Fruit fly (Drosophila melanogaster): ENCODE data around the gene CG1801.

The CG1801 gene

dm6 chrX:21322289-21322981, 5.1 kb upstream of the CG1801 start:
- TF ChIP-seq CG9948 (tag; optimal IDR thresholded peaks at IDR 0.05) (no peak), CG17806 (tag; optimal IDR thresholded peaks at IDR 0.05) (peak; percentile 18), CG8301 (tag; optimal IDR thresholded peaks at IDR 0.05) (peak; percentile 29), Pif1A (GFP tag; optimal IDR thresholded peaks at IDR 0.05) (peak; percentile 14), CG32121 (GFP tag; IDR thresholded peaks at IDR 0.05) (no peak), CG8159 (tag; optimal IDR thresholded peaks at IDR 0.05) (peak; percentile 62)

DNA sequence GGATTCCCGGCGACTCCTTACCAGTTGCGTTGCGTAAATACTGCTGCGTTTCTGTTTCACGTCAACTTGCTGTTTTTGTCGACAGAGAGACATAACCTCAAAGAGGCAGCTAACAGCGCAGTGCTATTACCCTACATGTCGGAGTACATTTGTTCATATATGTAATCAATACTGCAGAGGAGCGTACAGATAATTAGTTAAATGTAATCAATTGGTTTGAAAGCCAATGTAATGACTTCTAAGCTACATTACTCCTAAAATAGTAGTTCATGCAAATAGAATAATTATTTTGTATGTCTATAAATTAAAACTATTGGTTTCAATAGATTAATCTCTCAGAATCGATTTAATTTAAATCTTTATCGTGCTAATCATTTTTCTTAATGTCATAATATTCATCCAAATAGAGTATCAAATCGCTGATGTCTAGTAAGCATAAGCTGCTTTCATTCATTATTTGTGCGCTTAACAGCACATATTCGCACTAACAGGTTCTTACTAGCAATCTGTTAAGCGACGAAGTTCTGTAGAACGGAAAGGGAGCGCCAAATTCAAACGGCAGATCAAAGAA, 2.0 kb upstream of the CG1801 start, which contains the start of the genes SLIRP1 and anox:
TSS of gene SLIRP1 (minus strand) at position 95 of the 571 bp plus-strand sequence.
TSS of gene anox (minus strand) at position 95 of the 571 bp plus-strand sequence.
- peak; percentile 86 for TF ChIP-seq CG34367 (tag; optimal IDR thresholded peaks at IDR 0.05)
- TF ChIP-seq Ets98B (GFP tag; IDR thresholded peaks at IDR 0.05), result peak; percentile 55
- TF ChIP-seq CG32121 (GFP tag; IDR thresholded peaks at IDR 0.05), result peak; percentile 75
- peak; percentile 82 for TF ChIP-seq Pif1A (GFP tag; optimal IDR thresholded peaks at IDR 0.05)
- TF ChIP-seq CG8159 (tag; optimal IDR thresholded peaks at IDR 0.05), result peak; percentile 93
- TF ChIP-seq CG17806 (tag; optimal IDR thresholded peaks at IDR 0.05), result peak; percentile 83
- TF ChIP-seq Pif1B (GFP tag; optimal IDR thresholded peaks at IDR 0.05), result peak; percentile 67
- TF ChIP-seq CG9948 (tag; optimal IDR thresholded peaks at IDR 0.05), result peak; percentile 90
- TF ChIP-seq fd96Ca (GFP tag; IDR thresholded peaks at IDR 0.05), result no peak
- TF ChIP-seq CG12605 (GFP tag; IDR thresholded peaks at IDR 0.05), result peak; percentile 32; the same call in 1 of the 2 replicates
- no peak for TF ChIP-seq CG10348 (GFP tag; IDR thresholded peaks at IDR 0.05)
- peak; percentile 89 for TF ChIP-seq CG8301 (tag; optimal IDR thresholded peaks at IDR 0.05)
- TF ChIP-seq gl (tag; optimal IDR thresholded peaks at IDR 0.05), result peak; percentile 70
- TF ChIP-seq CG13204 (GFP tag; optimal IDR thresholded peaks at IDR 0.05), result no peak
- TF ChIP-seq CG14655 (GFP tag; optimal IDR thresholded peaks at IDR 0.05), result peak; percentile 92
- peak; percentile 12 for TF ChIP-seq EcR (GFP tag; optimal IDR thresholded peaks at IDR 0.05)
- 0 out of 2 replicates have a peak, but pooled peaks have one; percentile 26 for TF ChIP-seq rn (GFP tag; IDR thresholded peaks at IDR 0.05)
- TF ChIP-seq D1 (tag; optimal IDR thresholded peaks at IDR 0.05), result peak; percentile 87
- peak; percentile 88 for TF ChIP-seq Snoo (tag; optimal IDR thresholded peaks at IDR 0.05)
- TF ChIP-seq CG4496 (GFP tag; IDR thresholded peaks at IDR 0.05), result peak; percentile 81
- TF ChIP-seq CG15710 (tag; optimal IDR thresholded peaks at IDR 0.05), result peak; percentile 91

DNA sequence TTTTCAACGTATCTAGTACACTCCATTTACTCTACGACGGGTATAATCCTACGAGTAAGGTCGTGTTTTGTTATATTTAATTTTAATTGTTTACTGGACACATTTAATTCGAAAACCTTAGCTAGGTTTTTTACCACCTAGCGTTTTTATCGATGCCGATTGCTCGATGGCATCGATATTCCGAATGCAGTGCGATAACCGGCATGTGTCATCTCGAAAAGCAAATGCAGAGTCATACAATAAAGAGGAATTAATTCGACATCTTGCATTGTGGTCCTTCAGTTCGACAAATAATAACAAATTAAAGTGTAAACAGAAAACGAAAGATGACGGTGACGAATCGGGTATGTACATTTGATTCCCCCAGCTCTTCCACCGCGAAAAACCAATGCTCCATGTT, 1.5 kb downstream of the CG1801 start, which contains the start of gene Rpt6:
TSS of gene Rpt6 (plus strand) at position 201 of the 400 bp plus-strand sequence.
- TF ChIP-seq CG12605 (GFP tag; IDR thresholded peaks at IDR 0.05) (no peak), CG10348 (GFP tag; IDR thresholded peaks at IDR 0.05) (no peak), CG15710 (tag; optimal IDR thresholded peaks at IDR 0.05) (no peak), Ets98B (GFP tag; IDR thresholded peaks at IDR 0.05) (no peak), Pif1A (GFP tag; optimal IDR thresholded peaks at IDR 0.05) (no peak), CG8301 (tag; optimal IDR thresholded peaks at IDR 0.05) (no peak), CG9948 (tag; optimal IDR thresholded peaks at IDR 0.05) (no peak), Snoo (tag; optimal IDR thresholded peaks at IDR 0.05) (no peak), EcR (GFP tag; optimal IDR thresholded peaks at IDR 0.05) (no peak), CG32121 (GFP tag; IDR thresholded peaks at IDR 0.05) (no peak), CG8159 (tag; optimal IDR thresholded peaks at IDR 0.05) (no peak), CG13204 (GFP tag; optimal IDR thresholded peaks at IDR 0.05) (no peak)

DNA sequence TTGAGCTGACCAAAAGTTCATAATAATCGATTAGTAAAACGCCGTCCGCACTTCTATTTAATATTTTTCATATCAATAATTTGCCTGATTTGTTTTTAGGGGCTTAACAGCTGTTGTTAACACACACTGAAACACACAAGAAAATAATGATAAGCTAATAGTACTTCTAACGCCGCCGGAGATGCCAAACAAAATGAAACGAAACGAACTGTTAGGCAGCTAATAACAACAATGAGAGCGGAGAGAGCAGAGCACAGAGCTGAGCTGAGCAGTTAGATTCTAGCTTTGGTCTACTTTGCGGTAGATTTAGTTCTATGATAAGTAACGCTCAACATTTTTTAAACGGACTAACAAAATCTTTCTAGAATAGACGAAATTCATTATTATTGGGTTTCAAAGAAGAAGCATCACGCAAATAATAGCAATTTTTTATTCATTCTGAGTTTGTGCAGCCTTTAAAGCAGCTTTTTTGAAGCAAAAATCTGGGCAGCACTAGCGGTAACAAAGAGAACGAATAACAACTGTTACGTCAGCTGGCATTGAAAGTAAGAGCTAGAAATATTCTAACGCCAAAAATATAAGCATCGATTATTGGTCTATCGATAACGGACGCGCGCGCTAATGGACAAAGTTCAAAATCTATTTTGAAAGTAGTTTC, 10.7 kb downstream of the CG1801 start, which contains the start of gene Abca3:
TSS of gene Abca3 (minus strand) at position 181 of the 658 bp plus-strand sequence.
- TF ChIP-seq CG34367 (tag; optimal IDR thresholded peaks at IDR 0.05) (no peak), rn (GFP tag; IDR thresholded peaks at IDR 0.05) (no peak), CG12605 (GFP tag; IDR thresholded peaks at IDR 0.05) (no peak), CG8159 (tag; optimal IDR thresholded peaks at IDR 0.05) (no peak), Pif1B (GFP tag; optimal IDR thresholded peaks at IDR 0.05) (no peak), CG13204 (GFP tag; optimal IDR thresholded peaks at IDR 0.05) (no peak), CG32121 (GFP tag; IDR thresholded peaks at IDR 0.05) (0 out of 2 replicates have a peak, but pooled peaks have one; percentile 27), Ets98B (GFP tag; IDR thresholded peaks at IDR 0.05) (no peak), CG8301 (tag; optimal IDR thresholded peaks at IDR 0.05) (peak; percentile 60), Pif1A (GFP tag; optimal IDR thresholded peaks at IDR 0.05) (no peak), CG14655 (GFP tag; optimal IDR thresholded peaks at IDR 0.05) (peak; percentile 53), CG15710 (tag; optimal IDR thresholded peaks at IDR 0.05) (no peak), fd96Ca (GFP tag; IDR thresholded peaks at IDR 0.05) (0 out of 3 replicates have a peak, but pooled peaks have one; percentile 35), Snoo (tag; optimal IDR thresholded peaks at IDR 0.05) (no peak), D1 (tag; optimal IDR thresholded peaks at IDR 0.05) (no peak), CG9948 (tag; optimal IDR thresholded peaks at IDR 0.05) (no peak), EcR (GFP tag; optimal IDR thresholded peaks at IDR 0.05) (no peak), CG17806 (tag; optimal IDR thresholded peaks at IDR 0.05) (no peak), CG4496 (GFP tag; IDR thresholded peaks at IDR 0.05) (peak; percentile 57; the same call in 2 of the 3 replicates), CG10348 (GFP tag; IDR thresholded peaks at IDR 0.05) (no peak), gl (tag; optimal IDR thresholded peaks at IDR 0.05) (no peak)

- TF ChIP-seq Pif1A (GFP tag; optimal IDR thresholded peaks at IDR 0.05) (no peak), CG8159 (tag; optimal IDR thresholded peaks at IDR 0.05) (no peak), CG34367 (tag; optimal IDR thresholded peaks at IDR 0.05) (no peak), CG9948 (tag; optimal IDR thresholded peaks at IDR 0.05) (no peak), CG17806 (tag; optimal IDR thresholded peaks at IDR 0.05) (no peak), Pif1B (GFP tag; optimal IDR thresholded peaks at IDR 0.05) (no peak), gl (tag; optimal IDR thresholded peaks at IDR 0.05) (no peak), fd96Ca (GFP tag; IDR thresholded peaks at IDR 0.05) (no peak), CG13204 (GFP tag; optimal IDR thresholded peaks at IDR 0.05) (no peak), CG4496 (GFP tag; IDR thresholded peaks at IDR 0.05) (no peak), CG32121 (GFP tag; IDR thresholded peaks at IDR 0.05) (no peak), CG8301 (tag; optimal IDR thresholded peaks at IDR 0.05) (no peak), CG10348 (GFP tag; IDR thresholded peaks at IDR 0.05) (no peak), Ets98B (GFP tag; IDR thresholded peaks at IDR 0.05) (no peak), CG12605 (GFP tag; IDR thresholded peaks at IDR 0.05) (no peak), rn (GFP tag; IDR thresholded peaks at IDR 0.05) (no peak), CG15710 (tag; optimal IDR thresholded peaks at IDR 0.05) (no peak), CG14655 (GFP tag; optimal IDR thresholded peaks at IDR 0.05) (no peak)
These were observed 32.3 kb downstream of the CG1801 start, which contains the start of gene CG1494 for dm6 chrX:21285001-21285400. CG1494 (plus strand) TSS chrX:21285301.

Data from whole organism, pupa.